Fruit fly (Drosophila melanogaster): Measurements from ENCODE around the gene Arpc3B.

DNA sequence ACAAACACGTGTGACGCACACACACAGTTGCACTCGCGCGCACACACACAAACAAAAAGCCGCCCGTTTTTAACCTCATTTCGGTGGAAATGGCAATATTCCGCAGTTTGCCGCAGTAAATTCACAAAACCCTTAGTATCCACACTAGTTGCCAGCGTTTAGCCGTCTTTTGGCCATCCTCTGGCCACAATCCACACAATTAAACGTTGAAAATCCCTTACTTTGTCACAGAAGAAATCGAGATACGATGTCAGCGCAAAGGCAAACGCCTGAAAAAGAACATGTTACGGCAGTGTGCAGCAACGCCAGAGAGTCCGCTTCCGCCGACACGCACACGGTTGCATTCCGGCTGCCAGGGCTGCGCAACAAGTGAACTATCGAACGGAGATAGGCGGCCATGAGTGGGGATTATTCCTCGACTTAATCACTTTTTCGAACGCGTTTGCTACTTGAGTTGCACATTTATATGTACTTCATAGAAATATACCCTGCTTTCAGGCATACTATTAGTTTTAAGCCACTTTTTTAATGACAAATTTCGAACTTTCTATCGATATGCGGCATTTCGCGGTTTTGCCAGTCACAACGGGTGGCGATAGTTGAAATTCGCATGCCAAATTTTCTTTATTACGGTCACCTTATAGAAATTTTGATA is 42.5 kb upstream of the Arpc3B start, which contains the start of gene RpS5a:
- TF ChIP-seq CG14655 (GFP tag; optimal IDR thresholded peaks at IDR 0.05) (no peak), CG9948 (tag; optimal IDR thresholded peaks at IDR 0.05) (peak; percentile 16), Pif1A (GFP tag; optimal IDR thresholded peaks at IDR 0.05) (peak; percentile 66), CG8301 (tag; optimal IDR thresholded peaks at IDR 0.05) (peak; percentile 25), CG34367 (tag; optimal IDR thresholded peaks at IDR 0.05) (peak; percentile 69), CG8159 (tag; optimal IDR thresholded peaks at IDR 0.05) (peak; percentile 29), CG10348 (GFP tag; IDR thresholded peaks at IDR 0.05) (no peak), CG17806 (tag; optimal IDR thresholded peaks at IDR 0.05) (peak; percentile 14), Snoo (tag; optimal IDR thresholded peaks at IDR 0.05) (peak; percentile 86), CG12605 (GFP tag; IDR thresholded peaks at IDR 0.05) (peak; percentile 50; the same call in 1 of the 2 replicates), EcR (GFP tag; optimal IDR thresholded peaks at IDR 0.05) (no peak), CG13204 (GFP tag; optimal IDR thresholded peaks at IDR 0.05) (no peak), gl (tag; optimal IDR thresholded peaks at IDR 0.05) (peak; percentile 55), fd96Ca (GFP tag; IDR thresholded peaks at IDR 0.05) (peak; percentile 60; the same call in 1 of the 3 replicates)

Measured in whole organism, pupa.